Worm (Caenorhabditis elegans): Measurements from ENCODE around the gene nhr-192.

ce11 chrV:10072721-10073120, 2.3 kb upstream of the nhr-192 start:
- TF ChIP-seq ref-1 (GFP tag; conservative IDR thresholded peaks at IDR 0.05): no peak
- no peak for TF ChIP-seq T22C8.4 (GFP tag; IDR thresholded peaks at IDR 0.05)

Data from whole organism, midembryonic.